Worm (Caenorhabditis elegans) whole organism, L4 larva: ENCODE data around the gene cpsf-4.
A peak's percentile ranks its signal among the peaks of the same experiment; 100 is the strongest.

Source experiments
- T20F7.1 ChIP-seq: fragments of 200-800 bp; sonication (Bioruptor generic); optimal IDR thresholded peaks from 2 replicates; lab custom pipeline; 2018; ENCODE audit warnings: mild to moderate bottlenecking, missing genetic modification characterization, missing compliant biosample characterization
- T26A8.4 ChIP-seq: fragments of 200-800 bp; sonication (Bioruptor generic); IDR thresholded peaks from 2 replicates; pipeline ENCODE4 v1.3.6; 2022; ENCODE audit warnings: missing genetic modification characterization, missing compliant biosample characterization
- Y105C5A.15 ChIP-seq: fragments of 200-800 bp; sonication (Bioruptor generic); IDR thresholded peaks from 2 replicates; pipeline ENCODE4 v1.3.6; 2022; ENCODE audit warnings: missing genetic modification characterization, missing compliant biosample characterization
- ZK546.5 ChIP-seq, 2 experiments: sonication (generic microtip); optimal IDR thresholded peaks; 2 replicates each; lab custom pipeline; 2017; ENCODE audit warnings: missing biosample characterization in 2 of 2, missing genetic modification characterization in 2 of 2
- aly-2 ChIP-seq: sonication (generic microtip); optimal IDR thresholded peaks from 2 replicates; lab custom pipeline; 2018; ENCODE audit warnings: missing biosample characterization, missing genetic modification characterization
- ceh-28 ChIP-seq: fragments of 150-350 bp; optimal IDR thresholded peaks from 2 replicates; lab custom pipeline; 2014; ENCODE audit warnings: missing biosample characterization, missing genetic modification reagents, missing genetic modification characterization
- ceh-32 ChIP-seq: sonication (generic microtip); optimal IDR thresholded peaks from 2 replicates; lab custom pipeline; 2016; ENCODE audit warnings: mild to moderate bottlenecking, missing genetic modification characterization, missing compliant biosample characterization; ENCODE audit not compliant: poor library complexity
- ceh-62 ChIP-seq: sonication (generic microtip); optimal IDR thresholded peaks from 2 replicates; lab custom pipeline; 2017; ENCODE audit warnings: missing biosample characterization, missing genetic modification characterization
- ces-1 ChIP-seq: fragments of 150-350 bp; sonication (generic microtip); optimal IDR thresholded peaks from 4 replicates; lab custom pipeline; 2014; ENCODE audit warnings: missing biosample characterization, missing genetic modification reagents, missing genetic modification characterization
- ctbp-1 ChIP-seq: fragments of 200-800 bp; sonication (Bioruptor generic); IDR thresholded peaks from 2 replicates; pipeline ENCODE4 v1.3.6; 2022; ENCODE audit warnings: missing genetic modification reagents, missing genetic modification characterization, missing compliant biosample characterization
- daf-16 ChIP-seq, 3 experiments: sonication (generic microtip); optimal IDR thresholded peaks; 2 replicates each; lab custom pipeline; 2016 to 2017; ENCODE audit warnings: missing genetic modification characterization in 3 of 3, missing genetic modification reagents in 3 of 3, mild to moderate bottlenecking in 2 of 3, missing compliant biosample characterization in 2 of 3, missing biosample characterization in 1 of 3, moderate library complexity in 1 of 3
- daf-19 ChIP-seq: fragments of 200-800 bp; sonication (Bioruptor generic); conservative IDR thresholded peaks from 2 replicates; pipeline ENCODE4 v1.3.6; 2022; ENCODE audit warnings: missing genetic modification characterization, missing compliant biosample characterization
- dmd-6 ChIP-seq: fragments of 200-800 bp; sonication (Bioruptor generic); IDR thresholded peaks from 2 replicates; pipeline ENCODE4 v1.3.6; 2022; ENCODE audit warnings: missing genetic modification reagents, missing genetic modification characterization, missing compliant biosample characterization
- dmd-9 ChIP-seq: fragments of 200-800 bp; sonication (Bioruptor generic); IDR thresholded peaks from 2 replicates; pipeline ENCODE4 v1.3.6; 2022; ENCODE audit warnings: missing genetic modification reagents, missing genetic modification characterization, missing compliant biosample characterization
- dve-1 ChIP-seq: sonication (generic microtip); optimal IDR thresholded peaks from 2 replicates; lab custom pipeline; 2017; ENCODE audit warnings: antibody characterized with exemption, mild to moderate bottlenecking, missing genetic modification characterization, missing compliant biosample characterization; ENCODE audit not compliant: insufficient read depth
- egl-27 ChIP-seq: sonication (generic microtip); optimal IDR thresholded peaks from 3 replicates; lab custom pipeline; 2017; ENCODE audit warnings: missing biosample characterization, missing genetic modification reagents, missing genetic modification characterization
- fos-1 ChIP-seq: fragments of 150-350 bp; optimal IDR thresholded peaks from 2 replicates; lab custom pipeline; 2014; ENCODE audit warnings: missing biosample characterization, missing genetic modification characterization
- hif-1 ChIP-seq, 2 experiments: sonication (generic microtip); optimal IDR thresholded peaks; 2 replicates each; lab custom pipeline; 2016 to 2017; ENCODE audit warnings: missing compliant biosample characterization in 2 of 2, missing genetic modification characterization in 2 of 2, missing genetic modification reagents in 2 of 2, missing genotype in 2 of 2, mild to moderate bottlenecking in 1 of 2
- hlh-11 ChIP-seq: fragments of 200-800 bp; sonication (Bioruptor generic); optimal IDR thresholded peaks from 2 replicates; lab custom pipeline; 2018; ENCODE audit warnings: mild to moderate bottlenecking, missing genetic modification characterization, missing compliant biosample characterization
- hmg-1.1 ChIP-seq: fragments of 200-800 bp; sonication (Bioruptor generic); IDR thresholded peaks from 2 replicates; pipeline ENCODE4 v1.3.6; 2022; ENCODE audit warnings: missing genetic modification reagents, missing genetic modification characterization, missing compliant biosample characterization
- lin-1 ChIP-seq: fragments of 200-800 bp; sonication (Bioruptor generic); IDR thresholded peaks from 2 replicates; pipeline ENCODE4 v1.3.6; 2022; ENCODE audit warnings: missing genetic modification reagents, missing genetic modification characterization, missing compliant biosample characterization
- lsy-2 ChIP-seq, 2 experiments: fragments of 150-350 bp in 1 of 2; sonication (generic microtip) in 1 of 2; optimal IDR thresholded peaks; 2 replicates each; lab custom pipeline; 2014 to 2017; ENCODE audit warnings: missing biosample characterization in 2 of 2, missing genetic modification characterization in 2 of 2
- madf-5 ChIP-seq, 2 experiments: fragments of 200-800 bp; sonication (Bioruptor generic); IDR thresholded peaks; 2 replicates each; pipeline ENCODE4 v1.3.6; 2022; ENCODE audit warnings: missing compliant biosample characterization in 2 of 2, missing genetic modification characterization in 2 of 2
- mdt-29 ChIP-seq: fragments of 200-800 bp; sonication (Bioruptor generic); IDR thresholded peaks from 2 replicates; pipeline ENCODE4 v1.3.6; 2022; ENCODE audit warnings: missing genetic modification reagents, missing genetic modification characterization, missing compliant biosample characterization
- mes-2 ChIP-seq: sonication (generic microtip); optimal IDR thresholded peaks from 2 replicates; lab custom pipeline; 2016; ENCODE audit warnings: missing genotype, mild to moderate bottlenecking, missing genetic modification characterization, missing compliant biosample characterization; ENCODE audit not compliant: poor library complexity, severe bottlenecking
- nhr-11 ChIP-seq: fragments of 150-350 bp; optimal IDR thresholded peaks from 2 replicates; lab custom pipeline; 2014; ENCODE audit warnings: missing biosample characterization, missing genetic modification characterization
- nhr-237 ChIP-seq: sonication (generic microtip); optimal IDR thresholded peaks from 2 replicates; lab custom pipeline; 2017; ENCODE audit warnings: missing biosample characterization, missing genetic modification characterization
- nhr-28 ChIP-seq: fragments of 150-350 bp; optimal IDR thresholded peaks from 2 replicates; lab custom pipeline; 2014; ENCODE audit warnings: missing biosample characterization, missing genetic modification characterization
- nhr-42 ChIP-seq: fragments of 200-800 bp; sonication (Bioruptor generic); IDR thresholded peaks from 2 replicates; pipeline ENCODE4 v1.3.6; 2022; ENCODE audit warnings: missing genetic modification characterization, missing compliant biosample characterization
- nhr-6 ChIP-seq: fragments of 150-350 bp; optimal IDR thresholded peaks from 2 replicates; lab custom pipeline; 2014; ENCODE audit warnings: missing biosample characterization, missing genetic modification characterization
- pha-4 ChIP-seq, 2 experiments: fragments of 150-350 bp in 1 of 2; fragments of 200-800 bp in 1 of 2; sonication (Bioruptor generic) in 1 of 2; IDR thresholded peaks in 1 of 2; optimal IDR thresholded peaks in 1 of 2; 2 replicates each; pipeline versions ENCODE4 v1.3.6 to Lab custom; 2014 to 2022; ENCODE audit warnings: missing genetic modification characterization in 2 of 2, missing genetic modification reagents in 2 of 2, missing biosample characterization in 1 of 2, missing compliant biosample characterization in 1 of 2
- pqm-1 ChIP-seq: sonication (generic microtip); optimal IDR thresholded peaks from 2 replicates; lab custom pipeline; 2017; ENCODE audit warnings: missing biosample characterization, missing genetic modification characterization
- saeg-2 ChIP-seq: fragments of 200-800 bp; sonication (Bioruptor generic); IDR thresholded peaks from 2 replicates; pipeline ENCODE4 v1.3.6; 2022; ENCODE audit warnings: missing genetic modification reagents, missing genetic modification characterization, missing compliant biosample characterization
- sdz-12 ChIP-seq: fragments of 200-800 bp; sonication (Bioruptor generic); optimal IDR thresholded peaks from 2 replicates; lab custom pipeline; 2018; ENCODE audit warnings: mild to moderate bottlenecking, missing genetic modification characterization, missing compliant biosample characterization
- zfp-3 ChIP-seq: fragments of 200-800 bp; sonication (Bioruptor generic); conservative IDR thresholded peaks from 2 replicates; pipeline ENCODE4 v1.3.6; 2022; ENCODE audit warnings: missing genetic modification reagents, missing genetic modification characterization, missing compliant biosample characterization

The cpsf-4 gene

DNA sequence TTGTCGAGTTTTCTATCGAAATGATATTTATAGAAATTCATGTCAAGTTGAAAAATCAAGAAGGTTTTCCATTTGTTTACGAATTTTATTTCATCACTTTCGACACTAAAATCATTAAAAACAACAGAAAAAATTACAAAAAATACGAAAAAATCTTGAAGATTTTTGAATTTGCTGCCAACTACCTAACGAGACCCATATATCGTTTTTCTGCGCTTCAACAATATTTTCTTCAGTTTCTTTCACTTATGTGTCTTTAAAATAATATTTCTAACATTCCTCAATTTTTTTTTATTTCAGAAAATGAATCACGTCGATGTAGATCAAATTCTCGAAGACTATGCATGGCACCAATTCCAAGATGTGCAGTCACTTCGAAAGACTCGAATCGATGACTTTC, 36.0 kb upstream of the cpsf-4 start, which contains the start of gene lin-24:
TSS of gene lin-24 (plus strand) at position 301 of the 400 bp plus-strand sequence.
- TF ChIP-seq zfp-3 (GFP tag; lab: Robert Waterston, UW), result no peak
- TF ChIP-seq nhr-11 (tag; lab: Kevin White, UChicago), result no peak
- TF ChIP-seq lin-1 (GFP tag; lab: Robert Waterston, UW), result no peak
- no peak for TF ChIP-seq ceh-32 (tag; lab: Kevin White, UChicago)
- TF ChIP-seq aly-2, result no peak
- TF ChIP-seq egl-27 (tag; lab: Kevin White, UChicago), result no peak
- no peak for TF ChIP-seq madf-5 (GFP tag; IDR thresholded peaks at IDR 0.05; lab: Robert Waterston, UW)
- no peak for TF ChIP-seq nhr-6 (tag; lab: Kevin White, UChicago)
- TF ChIP-seq sdz-12 (GFP tag; lab: Kevin White, UChicago), result no peak
- TF ChIP-seq ceh-62 (tag; lab: Kevin White, UChicago), result no peak
- TF ChIP-seq hif-1 (tag; optimal IDR thresholded peaks at IDR 0.05; lab: Kevin White, UChicago), result no peak
- no peak for TF ChIP-seq ctbp-1 (GFP tag; lab: Robert Waterston, UW)
- no peak for TF ChIP-seq Y105C5A.15 (GFP tag; lab: Robert Waterston, UW)

DNA sequence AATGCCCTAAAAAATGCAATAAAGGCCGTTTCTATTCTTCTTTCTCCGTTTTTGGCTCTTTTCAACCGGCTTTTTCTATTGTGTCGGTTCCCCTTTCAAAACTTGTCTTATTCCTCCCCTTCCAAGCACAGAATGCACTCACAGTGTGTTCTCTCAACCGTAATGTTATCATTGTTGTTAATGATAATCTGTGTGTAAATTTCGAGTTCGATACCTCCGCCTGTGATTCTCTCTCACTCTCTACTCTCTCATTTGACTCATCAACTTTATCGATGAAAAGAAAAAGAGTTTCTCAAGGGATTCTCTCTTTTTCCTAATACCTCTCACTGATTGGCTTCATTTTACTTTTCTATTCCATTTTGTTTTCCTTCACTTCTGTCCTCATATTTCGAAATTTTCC, 35.5 kb upstream of the cpsf-4 start:
- peak in 1 of 2 experiments; percentile 12 for TF ChIP-seq lsy-2 (tag; optimal IDR thresholded peaks at IDR 0.05; lab: Kevin White, UChicago)
- no peak for TF ChIP-seq daf-16 (GFP tag; optimal IDR thresholded peaks at IDR 0.05; lab: Kevin White, UChicago)
- TF ChIP-seq daf-16 (tag; optimal IDR thresholded peaks at IDR 0.05; lab: Kevin White, UChicago), result peak; percentile 29
- TF ChIP-seq hif-1 (tag; optimal IDR thresholded peaks at IDR 0.05; lab: Kevin White, UChicago), result no peak
- TF ChIP-seq pqm-1 (tag; lab: Kevin White, UChicago), result peak; percentile 86
- peak; percentile 27 for TF ChIP-seq dve-1 (tag; lab: Kevin White, UChicago)
- no peak for TF ChIP-seq ceh-28 (tag; lab: Kevin White, UChicago)
- peak; percentile 15 for TF ChIP-seq nhr-28 (tag; lab: Kevin White, UChicago)
- TF ChIP-seq dmd-6, result peak; percentile 30; the same call in 1 of the 2 replicates
- peak; percentile 38 for TF ChIP-seq mes-2 (tag; lab: Kevin White, UChicago)
- TF ChIP-seq T26A8.4 (GFP tag; lab: Robert Waterston, UW), result 0 out of 2 replicates have a peak, but pooled peaks have one; percentile 14

DNA sequence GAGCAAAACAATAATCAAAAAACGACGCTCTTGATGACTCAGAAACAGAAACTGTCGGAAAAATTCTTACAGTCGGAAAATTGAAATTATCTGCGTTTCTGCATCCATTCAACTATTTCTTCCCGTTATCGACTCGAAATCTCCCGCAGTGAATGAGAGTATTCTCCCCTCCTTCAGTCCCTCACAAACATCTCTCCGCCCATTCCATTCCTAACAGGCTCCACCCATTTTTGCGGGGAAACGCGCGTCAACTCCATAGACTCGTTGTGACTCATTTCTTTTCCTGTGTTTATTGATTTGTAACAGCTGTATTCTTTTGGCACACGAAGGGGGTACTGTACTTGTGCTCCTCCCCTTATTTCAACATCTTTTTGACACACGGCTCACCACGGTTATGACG, 34.6 kb upstream of the cpsf-4 start:
- 0 out of 2 replicates have a peak, but pooled peaks have one; percentile 12 for TF ChIP-seq hmg-1.1 (GFP tag; lab: Robert Waterston, UW)
- TF ChIP-seq T20F7.1 (GFP tag; lab: Kevin White, UChicago), result no peak
- TF ChIP-seq ces-1, result no peak
- no peak for TF ChIP-seq dmd-9 (GFP tag; lab: Robert Waterston, UW)
- no peak for TF ChIP-seq nhr-42
- TF ChIP-seq daf-19 (GFP tag; lab: Robert Waterston, UW), result no peak
- no peak for TF ChIP-seq ctbp-1 (GFP tag; lab: Robert Waterston, UW)
- no peak for TF ChIP-seq mdt-29 (GFP tag; lab: Robert Waterston, UW)
- no peak for TF ChIP-seq fos-1 (tag; lab: Kevin White, UChicago)
- TF ChIP-seq lsy-2 (tag; optimal IDR thresholded peaks at IDR 0.05; lab: Kevin White, UChicago), result peak in 1 of 2 experiments; percentile 30
- TF ChIP-seq pha-4 (GFP tag; IDR thresholded peaks at IDR 0.05; lab: Robert Waterston, UW), result no peak
- peak; percentile 12 for TF ChIP-seq pha-4 (tag; optimal IDR thresholded peaks at IDR 0.05; lab: Kevin White, UChicago)
- TF ChIP-seq saeg-2, result no peak
- TF ChIP-seq ZK546.5 (tag; optimal IDR thresholded peaks at IDR 0.05; lab: Kevin White, UChicago), result no peak
- peak; percentile 12 for TF ChIP-seq hlh-11 (tag; lab: Kevin White, UChicago)
- TF ChIP-seq nhr-237, result no peak
